Fruit fly (Drosophila melanogaster) whole organism, embryonic: ENCODE results near the gene Rpp14a.

Source experiments
- CG10462 ChIP-seq: fragments of 200-800 bp; sonication (Bioruptor generic); optimal IDR thresholded peaks from 2 replicates; lab custom pipeline; 2016; ENCODE audit warnings: missing biosample characterization, missing genetic modification characterization
- CG12104 ChIP-seq: fragments of 200-800 bp; sonication (Bioruptor generic); optimal IDR thresholded peaks from 3 replicates; lab custom pipeline; 2016; ENCODE audit warnings: missing biosample characterization, missing genetic modification characterization
- CG13624 ChIP-seq: fragments of 200-800 bp; sonication (Bioruptor generic); optimal IDR thresholded peaks from 2 replicates; lab custom pipeline; 2016; ENCODE audit warnings: missing biosample characterization, missing genetic modification characterization
- CG13894 ChIP-seq: fragments of 200-800 bp; sonication (Bioruptor generic); optimal IDR thresholded peaks from 3 replicates; lab custom pipeline; 2018; ENCODE audit warnings: missing biosample characterization, mild to moderate bottlenecking, missing genetic modification characterization, moderate library complexity
- CG14860 ChIP-seq: fragments of 200-800 bp; sonication (Bioruptor generic); IDR thresholded peaks from 3 replicates; pipeline ENCODE4 v1.3.6; 2022; ENCODE audit warnings: missing biosample characterization, missing genetic modification characterization; ENCODE audit not compliant: partially characterized antibody
- CG1832 ChIP-seq: fragments of 200-800 bp; sonication (Bioruptor generic); optimal IDR thresholded peaks from 2 replicates; lab custom pipeline; 2017; ENCODE audit warnings: missing biosample characterization, mild to moderate bottlenecking, missing genetic modification characterization, inconsistent platforms
- CG32772 ChIP-seq: fragments of 200-800 bp; sonication (Bioruptor generic); IDR thresholded peaks from 2 replicates; pipeline ENCODE4 v1.3.6; 2022; ENCODE audit warnings: missing biosample characterization, missing genetic modification characterization
- CG33557 ChIP-seq: fragments of 200-800 bp; sonication (Bioruptor generic); optimal IDR thresholded peaks from 2 replicates; lab custom pipeline; 2019; ENCODE audit warnings: missing biosample characterization, mild to moderate bottlenecking, missing genetic modification characterization, moderate library complexity
- CG34422 ChIP-seq: fragments of 200-800 bp; sonication (Bioruptor generic); IDR thresholded peaks from 3 replicates; pipeline ENCODE4 v1.3.6; 2022; ENCODE audit warnings: missing biosample characterization, missing genetic modification characterization
- CG4282 ChIP-seq: fragments of 200-800 bp; sonication (Bioruptor generic); optimal IDR thresholded peaks from 2 replicates; lab custom pipeline; 2016; ENCODE audit warnings: missing biosample characterization, missing genetic modification characterization
- CG6689 ChIP-seq: fragments of 200-800 bp; sonication (Bioruptor generic); IDR thresholded peaks from 2 replicates; pipeline ENCODE4 v1.3.6; 2022; ENCODE audit warnings: missing biosample characterization, missing genetic modification characterization
- CG7928 ChIP-seq: fragments of 200-800 bp; sonication (Bioruptor generic); optimal IDR thresholded peaks from 2 replicates; lab custom pipeline; 2017; ENCODE audit warnings: missing biosample characterization, mild to moderate bottlenecking, missing genetic modification characterization
- CG8388 ChIP-seq: fragments of 200-800 bp; sonication (Bioruptor generic); optimal IDR thresholded peaks from 2 replicates; lab custom pipeline; 2019; ENCODE audit warnings: missing biosample characterization, mild to moderate bottlenecking, missing genetic modification characterization, moderate library complexity
- CG8478 ChIP-seq: fragments of >200 bp; optimal IDR thresholded peaks from 2 replicates; lab custom pipeline; 2018
- CG8765 ChIP-seq: fragments of 200-800 bp; sonication (Bioruptor generic); IDR thresholded peaks from 2 replicates; pipeline ENCODE4 v1.3.6; 2022; ENCODE audit warnings: missing biosample characterization, missing genetic modification characterization
- CG8944 ChIP-seq: fragments of 200-800 bp; sonication (Bioruptor generic); optimal IDR thresholded peaks from 3 replicates; lab custom pipeline; 2016; ENCODE audit warnings: missing biosample characterization, missing genetic modification characterization
- CTCF ChIP-seq: fragments of 200-800 bp; sonication (Bioruptor generic); optimal IDR thresholded peaks from 2 replicates; lab custom pipeline; 2017; ENCODE audit warnings: missing biosample characterization, mild to moderate bottlenecking, missing genetic modification characterization, moderate library complexity
- D19A ChIP-seq: fragments of 200-800 bp; optimal IDR thresholded peaks from 3 replicates; lab custom pipeline; 2019; ENCODE audit warnings: missing biosample characterization, mild to moderate bottlenecking, missing genetic modification characterization, moderate library complexity
- Doc3 ChIP-seq: fragments of 200-800 bp; sonication (Bioruptor generic); IDR thresholded peaks from 3 replicates; pipeline ENCODE4 v1.3.6; 2022; ENCODE audit warnings: missing biosample characterization, missing genetic modification characterization; ENCODE audit not compliant: partially characterized antibody
- Ets97D ChIP-seq: fragments of 200-800 bp; sonication (Bioruptor generic); optimal IDR thresholded peaks from 3 replicates; lab custom pipeline; 2016; ENCODE audit warnings: missing biosample characterization, missing genetic modification characterization
- Hr78 ChIP-seq, 2 experiments: fragments of 200-800 bp in 1 of 2; fragments of >200 bp in 1 of 2; sonication (Bioruptor generic) in 1 of 2; optimal IDR thresholded peaks; 2 replicates each; lab custom pipeline; 2017 to 2019; ENCODE audit warnings: missing biosample characterization in 2 of 2, missing genetic modification characterization in 2 of 2, mild to moderate bottlenecking in 1 of 2, moderate library complexity in 1 of 2
- Lim3 ChIP-seq: fragments of 200-800 bp; sonication (Bioruptor generic); IDR thresholded peaks from 2 replicates; pipeline ENCODE4 v1.3.6; 2022; ENCODE audit warnings: missing biosample characterization, missing genetic modification characterization
- Lpt ChIP-seq: fragments of >200 bp; optimal IDR thresholded peaks from 2 replicates; lab custom pipeline; 2018; ENCODE audit warnings: missing biosample characterization, missing genetic modification characterization
- Mad ChIP-seq: fragments of 200-800 bp; sonication (Bioruptor generic); optimal IDR thresholded peaks from 2 replicates; lab custom pipeline; 2016; ENCODE audit warnings: missing biosample characterization, missing genetic modification characterization
- Med ChIP-seq: fragments of 200-800 bp; sonication (Bioruptor generic); peaks from one replicate; lab custom pipeline; 2016; ENCODE audit warnings: missing biosample characterization, missing genetic modification characterization, mild to moderate bottlenecking, inconsistent platforms, moderate library complexity
- Oli ChIP-seq: fragments of 200-800 bp; sonication (Bioruptor generic); optimal IDR thresholded peaks from 2 replicates; lab custom pipeline; 2018; ENCODE audit warnings: missing biosample characterization, mild to moderate bottlenecking, missing genetic modification characterization, moderate library complexity
- Poxn ChIP-seq: fragments of 200-800 bp; sonication (Bioruptor generic); IDR thresholded peaks from 2 replicates; pipeline ENCODE4 v1.3.6; 2022; ENCODE audit warnings: missing biosample characterization, missing genetic modification characterization
- Stat92E ChIP-seq, 3 experiments: fragments of >200 bp in 2 of 3; fragments of 200-800 bp in 1 of 3; sonication (Bioruptor generic) in 1 of 3; optimal IDR thresholded peaks; 2 replicates each; lab custom pipeline; 2017 to 2019; ENCODE audit warnings: missing biosample characterization in 3 of 3, missing genetic modification characterization in 3 of 3, mild to moderate bottlenecking in 1 of 3, moderate library complexity in 1 of 3
- ato ChIP-seq: fragments of 200-800 bp; sonication (Bioruptor generic); IDR thresholded peaks from 2 replicates; pipeline ENCODE4 v1.3.6; 2022; ENCODE audit warnings: missing biosample characterization, missing genetic modification characterization; ENCODE audit not compliant: partially characterized antibody
- chn ChIP-seq: fragments of 200-800 bp; sonication (Bioruptor generic); optimal IDR thresholded peaks from 2 replicates; lab custom pipeline; 2016; ENCODE audit warnings: missing biosample characterization, missing genetic modification characterization
- dimm ChIP-seq: fragments of 200-800 bp; sonication (Bioruptor generic); IDR thresholded peaks from 2 replicates; pipeline ENCODE4 v1.3.6; 2022; ENCODE audit warnings: missing biosample characterization, missing genetic modification characterization
- fd102C ChIP-seq: fragments of 200-800 bp; sonication (Bioruptor generic); optimal IDR thresholded peaks from 2 replicates; lab custom pipeline; 2018; ENCODE audit warnings: missing biosample characterization, mild to moderate bottlenecking, missing genetic modification characterization, moderate library complexity
- fru ChIP-seq: fragments of >200 bp; optimal IDR thresholded peaks from 2 replicates; lab custom pipeline; 2017
- lbe ChIP-seq: fragments of 200-800 bp; sonication (Bioruptor generic); optimal IDR thresholded peaks from 2 replicates; lab custom pipeline; 2016; ENCODE audit warnings: missing biosample characterization, mild to moderate bottlenecking, missing genetic modification characterization
- nmo ChIP-seq: fragments of 200-800 bp; sonication (Bioruptor generic); optimal IDR thresholded peaks from 2 replicates; lab custom pipeline; 2018; ENCODE audit warnings: missing biosample characterization, mild to moderate bottlenecking, missing genetic modification characterization, moderate library complexity
- odd ChIP-seq: fragments of 200-800 bp; sonication (Bioruptor generic); optimal IDR thresholded peaks from 2 replicates; lab custom pipeline; 2017; ENCODE audit warnings: missing biosample characterization, mild to moderate bottlenecking, missing genetic modification characterization
- onecut ChIP-seq: fragments of 200-800 bp; sonication (Bioruptor generic); IDR thresholded peaks from 2 replicates; pipeline ENCODE4 v1.3.6; 2022; ENCODE audit warnings: missing biosample characterization, missing genetic modification characterization
- pb ChIP-seq: fragments of 200-800 bp; sonication (Bioruptor generic); optimal IDR thresholded peaks from 3 replicates; lab custom pipeline; 2016; ENCODE audit warnings: missing biosample characterization, missing genetic modification characterization
- phol ChIP-seq: fragments of 200-800 bp; sonication (Bioruptor generic); optimal IDR thresholded peaks from 3 replicates; lab custom pipeline; 2018; ENCODE audit warnings: missing biosample characterization, mild to moderate bottlenecking, missing genetic modification characterization, moderate library complexity
- pros ChIP-seq: fragments of 200-800 bp; sonication (Bioruptor generic); optimal IDR thresholded peaks from 3 replicates; lab custom pipeline; 2019; ENCODE audit warnings: missing biosample characterization, mild to moderate bottlenecking, missing genetic modification characterization, moderate library complexity
- scrt ChIP-seq: fragments of 200-800 bp; sonication (Bioruptor generic); optimal IDR thresholded peaks from 2 replicates; lab custom pipeline; 2018; ENCODE audit warnings: missing biosample characterization, mild to moderate bottlenecking, missing genetic modification characterization, moderate library complexity
- shn ChIP-seq: fragments of 200-800 bp; sonication (Bioruptor generic); optimal IDR thresholded peaks from 3 replicates; lab custom pipeline; 2016; ENCODE audit warnings: missing biosample characterization, missing genetic modification characterization
- slbo ChIP-seq: fragments of 200-800 bp; sonication (Bioruptor generic); IDR thresholded peaks from 2 replicates; pipeline ENCODE4 v1.3.6; 2022; ENCODE audit warnings: missing biosample characterization, missing genetic modification characterization
- slp2 ChIP-seq: fragments of 200-800 bp; sonication (Bioruptor generic); optimal IDR thresholded peaks from 2 replicates; lab custom pipeline; 2016; ENCODE audit warnings: missing biosample characterization, missing genetic modification characterization
- sr ChIP-seq: fragments of 200-800 bp; sonication (Bioruptor generic); IDR thresholded peaks from 3 replicates; pipeline ENCODE4 v1.3.6; 2022; ENCODE audit warnings: missing biosample characterization, missing genetic modification characterization
- tna ChIP-seq: fragments of 200-800 bp; sonication (Bioruptor generic); IDR thresholded peaks from 2 replicates; pipeline ENCODE4 v1.3.6; 2022; ENCODE audit warnings: missing biosample characterization, missing genetic modification characterization; ENCODE audit not compliant: partially characterized antibody
- wor ChIP-seq: fragments of 200-800 bp; sonication (Bioruptor generic); IDR thresholded peaks from 2 replicates; pipeline ENCODE4 v1.3.6; 2022; ENCODE audit warnings: missing biosample characterization, missing genetic modification characterization
- yki ChIP-seq: fragments of >200 bp; optimal IDR thresholded peaks from 3 replicates; lab custom pipeline; 2018
- zen ChIP-seq: fragments of 200-800 bp; sonication (Bioruptor generic); optimal IDR thresholded peaks from 3 replicates; lab custom pipeline; 2018; ENCODE audit warnings: missing biosample characterization, mild to moderate bottlenecking, missing genetic modification characterization, moderate library complexity

The Rpp14a gene

DNA sequence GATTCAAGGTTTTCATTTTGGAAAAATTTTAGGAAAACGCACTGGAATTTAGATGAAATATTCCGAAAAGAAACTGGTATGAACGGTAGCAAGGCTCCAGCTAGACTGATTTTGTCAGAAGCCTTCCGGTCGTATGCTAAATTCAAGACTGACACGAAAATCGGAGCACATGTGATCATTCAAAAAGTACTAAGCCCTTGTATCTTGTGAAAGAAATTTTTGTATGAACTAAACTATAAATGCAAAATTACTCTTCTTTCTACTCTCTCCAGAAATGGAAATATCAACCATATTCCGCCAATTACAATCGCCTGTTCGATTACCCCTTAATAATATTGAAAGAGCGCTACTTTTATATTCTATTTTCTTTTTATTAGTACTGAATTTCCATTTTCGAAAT, 19.0 kb upstream of the Rpp14a start, which contains the start of gene ocn:
ocn (minus strand) TSS at position 101 of the 400 bp plus-strand sequence.
- TF ChIP-seq CG13894 (tag; lab: Kevin White, UChicago) = no peak
- 0 out of 3 replicates have a peak, but pooled peaks have one; percentile 6 for TF ChIP-seq Doc3 (GFP tag; lab: Robert Waterston, UW)

dm6 chr3R:30038628-30039027, 18.0 kb upstream of the Rpp14a start, which contains the start of gene janB:
janB (minus strand) TSS chr3R:30038728.
- TF ChIP-seq Oli (tag; lab: Kevin White, UChicago) = no peak
- no peak for TF ChIP-seq lbe
- no peak for TF ChIP-seq sr (GFP tag; lab: Robert Waterston, UW)
- TF ChIP-seq CG1832 (GFP tag; lab: Kevin White, UChicago) = no peak
- TF ChIP-seq zen (tag; lab: Kevin White, UChicago) = no peak

- TF ChIP-seq odd (no peak), fd102C (GFP tag; lab: Kevin White, UChicago) (no peak), CG6689 (no peak), CG12104 (no peak), CG14860 (GFP tag; lab: Robert Waterston, UW) (peak; percentile 99), CG4282 (GFP tag; lab: Kevin White, UChicago) (no peak), tna (GFP tag; lab: Robert Waterston, UW) (peak; percentile 98), Poxn (no peak), Ets97D (GFP tag; lab: Kevin White, UChicago) (peak; percentile 44), CG8478 (lab: Kevin White, UChicago) (no peak), pros (GFP tag; lab: Kevin White, UChicago) (no peak), Lpt (GFP tag; lab: Kevin White, UChicago) (no peak), Lim3 (GFP tag; lab: Robert Waterston, UW) (no peak), CG8765 (no peak), CTCF (GFP tag; lab: Kevin White, UChicago) (peak; percentile 35), CG13624 (GFP tag; lab: Kevin White, UChicago) (no peak), dimm (GFP tag; lab: Robert Waterston, UW) (no peak), ato (GFP tag; lab: Robert Waterston, UW) (peak; percentile 99), Stat92E (GFP tag; optimal IDR thresholded peaks at IDR 0.05; lab: Kevin White, UChicago) (peak in 1 of 3 experiments; percentile 29), wor (GFP tag; lab: Robert Waterston, UW) (no peak), yki (lab: Kevin White, UChicago) (no peak), CG32772 (GFP tag; lab: Robert Waterston, UW) (no peak), nmo (GFP tag; lab: Kevin White, UChicago) (peak; percentile 47), scrt (GFP tag; lab: Kevin White, UChicago) (no peak), Mad (GFP tag; lab: Kevin White, UChicago) (peak; percentile 26), shn (GFP tag; lab: Kevin White, UChicago) (no peak), slp2 (GFP tag; lab: Kevin White, UChicago) (no peak), Med (peak; percentile 86), chn (no peak), slbo (GFP tag; lab: Robert Waterston, UW) (peak; percentile 24; the same call in 1 of the 2 replicates), CG10462 (GFP tag; lab: Kevin White, UChicago) (no peak), onecut (GFP tag; lab: Robert Waterston, UW) (no peak), CG33557 (GFP tag; lab: Kevin White, UChicago) (no peak), CG34422 (GFP tag; lab: Robert Waterston, UW) (peak; percentile 59; the same call in 1 of the 3 replicates), CG8944 (GFP tag; lab: Kevin White, UChicago) (no peak), fru (lab: Kevin White, UChicago) (no peak), pb (GFP tag; lab: Kevin White, UChicago) (no peak), Hr78 (GFP tag; optimal IDR thresholded peaks at IDR 0.05; lab: Kevin White, UChicago) (no peak), CG7928 (no peak), CG8388 (GFP tag; lab: Kevin White, UChicago) (no peak), D19A (tag; lab: Kevin White, UChicago) (no peak), phol (tag; lab: Kevin White, UChicago) (peak; percentile 49)
Observed at dm6 chr3R:30039494-30039893, 17.2 kb upstream of the Rpp14a start, which contains the start of the genes janA, Sry-alpha and Sry-beta. janA (minus strand) TSS chr3R:30039533. Sry-alpha (plus strand) TSS chr3R:30039719. Sry-beta (plus strand) TSS chr3R:30039719.
